Worm (Caenorhabditis elegans): ENCODE measurements around the gene cdh-4.

Gene cdh-4

ce11 chrIII:4494541-4495010, 25.6 kb upstream of the cdh-4 start (continued):
- peak; percentile 90 for TF ChIP-seq blmp-1 (tag; optimal IDR thresholded peaks at IDR 0.05)
- TF ChIP-seq mef-2 (tag; optimal IDR thresholded peaks at IDR 0.05) = peak; percentile 4
- TF ChIP-seq sptf-1 (tag; optimal IDR thresholded peaks at IDR 0.05) = no peak
- no peak for TF ChIP-seq hlh-17 (GFP tag; optimal IDR thresholded peaks at IDR 0.05; ENCODE audit: borderline replicate concordance)
- TF ChIP-seq lin-39 (tag; optimal IDR thresholded peaks at IDR 0.05) = no peak
- no peak for TF ChIP-seq fkh-4 (tag; optimal IDR thresholded peaks at IDR 0.05; ENCODE audit: borderline replicate concordance)
- no peak for TF ChIP-seq zip-4 (GFP tag; optimal IDR thresholded peaks at IDR 0.05)
- TF ChIP-seq hlh-4 (tag; optimal IDR thresholded peaks at IDR 0.05) = no peak
- no peak for TF ChIP-seq hpl-2 (GFP tag; optimal IDR thresholded peaks at IDR 0.05)
- TF ChIP-seq C16A3.4 (tag; optimal IDR thresholded peaks at IDR 0.05) = peak; percentile 41
- no peak for TF ChIP-seq lin-15B (tag; optimal IDR thresholded peaks at IDR 0.05)
- peak; percentile 75 for TF ChIP-seq snu-23 (GFP tag; optimal IDR thresholded peaks at IDR 0.05)
- no peak for TF ChIP-seq ceh-63 (GFP tag; optimal IDR thresholded peaks at IDR 0.05)
- peak in 1 of 2 experiments; percentile 12 for TF ChIP-seq efl-1 (optimal IDR thresholded peaks at IDR 0.05)
- peak in 1 of 2 experiments; percentile 22 for TF ChIP-seq efl-1 (GFP tag; optimal IDR thresholded peaks at IDR 0.05 in 1 of 2)
- peak in 4 of 6 experiments; percentile 50 to 99 (median 70) for TF ChIP-seq elt-3 (tag; optimal IDR thresholded peaks at IDR 0.05)
- no peak for TF ChIP-seq egl-27 (tag; optimal IDR thresholded peaks at IDR 0.05)
- no peak for TF ChIP-seq isw-1 (GFP tag; IDR thresholded peaks at IDR 0.05)
- no peak for TF ChIP-seq alr-1 (tag; optimal IDR thresholded peaks at IDR 0.05; ENCODE audit: borderline replicate concordance)
- no peak for TF ChIP-seq nhr-237 (tag; optimal IDR thresholded peaks at IDR 0.05)
- TF ChIP-seq nhr-12 (tag; optimal IDR thresholded peaks at IDR 0.05) = no peak
- TF ChIP-seq egl-13 (tag; optimal IDR thresholded peaks at IDR 0.05) = no peak
- TF ChIP-seq C04F5.9 (tag; optimal IDR thresholded peaks at IDR 0.05) = no peak
- no peak for TF ChIP-seq Y116A8C.19 (tag; optimal IDR thresholded peaks at IDR 0.05; ENCODE audit: borderline replicate concordance)
- TF ChIP-seq lin-13 (GFP tag; optimal IDR thresholded peaks at IDR 0.05) = no peak
- TF ChIP-seq snpc-4 (tag; optimal IDR thresholded peaks at IDR 0.05) = no peak
- no peak for TF ChIP-seq jun-1 (tag; optimal IDR thresholded peaks at IDR 0.05)
- peak; percentile 59 for TF ChIP-seq elt-2 (tag; optimal IDR thresholded peaks at IDR 0.05)
- no peak for TF ChIP-seq sox-4 (tag; optimal IDR thresholded peaks at IDR 0.05)
- TF ChIP-seq nhr-71 (tag; optimal IDR thresholded peaks at IDR 0.05) = peak; percentile 75
- no peak for TF ChIP-seq mab-9 (GFP tag; IDR thresholded peaks at IDR 0.05)
- TF ChIP-seq nhr-77 (tag; optimal IDR thresholded peaks at IDR 0.05) = peak; percentile 39
- TF ChIP-seq ces-1 (GFP tag; optimal IDR thresholded peaks at IDR 0.05) = no peak
- TF ChIP-seq nhr-20 (tag; optimal IDR thresholded peaks at IDR 0.05) = peak; percentile 76
- no peak for TF ChIP-seq rnt-1 (tag; optimal IDR thresholded peaks at IDR 0.05)
- TF ChIP-seq lsy-2 (tag; optimal IDR thresholded peaks at IDR 0.05) = peak; percentile 26 to 63
- TF ChIP-seq fkh-10 (GFP tag; optimal IDR thresholded peaks at IDR 0.05) = no peak
- TF ChIP-seq pag-3 (tag; optimal IDR thresholded peaks at IDR 0.05; ENCODE audit: borderline replicate concordance, insufficient read depth) = peak; percentile 12

- TF ChIP-seq zag-1 (tag; optimal IDR thresholded peaks at IDR 0.05) (no peak), vab-15 (tag; optimal IDR thresholded peaks at IDR 0.05) (no peak), blmp-1 (tag; optimal IDR thresholded peaks at IDR 0.05) (peak; percentile 36), egl-13 (tag; optimal IDR thresholded peaks at IDR 0.05) (no peak)
These were observed 24.9 kb upstream of the cdh-4 start for ce11 chrIII:4495250-4495649.

- no peak for TF ChIP-seq irx-1 (tag; optimal IDR thresholded peaks at IDR 0.05)
- TF ChIP-seq lin-13 (GFP tag; optimal IDR thresholded peaks at IDR 0.05) = no peak
- no peak for TF ChIP-seq tlp-1 (tag; optimal IDR thresholded peaks at IDR 0.05)
- no peak for TF ChIP-seq aha-1 (tag; optimal IDR thresholded peaks at IDR 0.05)
- no peak for TF ChIP-seq zag-1 (tag; optimal IDR thresholded peaks at IDR 0.05)
- TF ChIP-seq fkh-8 (tag; optimal IDR thresholded peaks at IDR 0.05) = peak; percentile 89
- peak; percentile 45 for TF ChIP-seq egl-13 (tag; optimal IDR thresholded peaks at IDR 0.05)
- TF ChIP-seq lsy-2 (tag; optimal IDR thresholded peaks at IDR 0.05) = no peak
- no peak for TF ChIP-seq unc-98 (GFP tag; IDR thresholded peaks at IDR 0.05)
- no peak for TF ChIP-seq unc-130 (tag; optimal IDR thresholded peaks at IDR 0.05)
- TF ChIP-seq fkh-10 (GFP tag; optimal IDR thresholded peaks at IDR 0.05) = no peak
- peak; percentile 16 for TF ChIP-seq nhr-11 (tag; optimal IDR thresholded peaks at IDR 0.05)
- no peak for TF ChIP-seq fos-1 (tag; optimal IDR thresholded peaks at IDR 0.05)
- TF ChIP-seq tbx-2 (tag; optimal IDR thresholded peaks at IDR 0.05) = no peak
- peak; percentile 56 for TF ChIP-seq sox-4 (tag; optimal IDR thresholded peaks at IDR 0.05)
- TF ChIP-seq hlh-17 (GFP tag; optimal IDR thresholded peaks at IDR 0.05; ENCODE audit: borderline replicate concordance) = no peak
- TF ChIP-seq Y116A8C.19 (tag; optimal IDR thresholded peaks at IDR 0.05; ENCODE audit: borderline replicate concordance) = no peak
- no peak for TF ChIP-seq nhr-19 (GFP tag; conservative IDR thresholded peaks at IDR 0.05)
- no peak for TF ChIP-seq sptf-1 (tag; optimal IDR thresholded peaks at IDR 0.05)
- TF ChIP-seq dsc-1 (tag; optimal IDR thresholded peaks at IDR 0.05) = peak; percentile 95
These were observed 24.5 kb upstream of the cdh-4 start for ce11 chrIII:4495685-4496084.
